Fruit fly (Drosophila melanogaster): Measurements from ENCODE around the gene CG31676.

The CG31676 gene

dm6 chr2L:20864764-20865265 is 24.3 kb downstream of the CG31676 start, which contains the start of gene CG9338 (continued):
- peak; percentile 84 for TF ChIP-seq CG10267 (tag; optimal IDR thresholded peaks at IDR 0.05)
- TF ChIP-seq unc-4 (GFP tag; IDR thresholded peaks at IDR 0.05; ENCODE audit: partially characterized antibody) = no peak
- TF ChIP-seq CG32532 (GFP tag; IDR thresholded peaks at IDR 0.05) = peak; percentile 95
- TF ChIP-seq CG11398 (GFP tag; optimal IDR thresholded peaks at IDR 0.05) = peak; percentile 83
- 0 out of 3 replicates have a peak, but pooled peaks have one; percentile 46 for TF ChIP-seq CG7963 (GFP tag; IDR thresholded peaks at IDR 0.05; ENCODE audit: partially characterized antibody)
- TF ChIP-seq CG1024 (GFP tag; IDR thresholded peaks at IDR 0.05) = no peak
- TF ChIP-seq sug (tag; optimal IDR thresholded peaks at IDR 0.05) = peak; percentile 80
- TF ChIP-seq psq (GFP tag; optimal IDR thresholded peaks at IDR 0.05) = peak; percentile 39
- peak; percentile 61 for TF ChIP-seq CG1792 (GFP tag; optimal IDR thresholded peaks at IDR 0.05)
- peak; percentile 92 for TF ChIP-seq Sox100B (GFP tag; optimal IDR thresholded peaks at IDR 0.05)
- peak; percentile 90 for TF ChIP-seq CG7357 (GFP tag; IDR thresholded peaks at IDR 0.05)
- peak; percentile 88 for TF ChIP-seq CG5180 (GFP tag; optimal IDR thresholded peaks at IDR 0.05)
- TF ChIP-seq dmrt99B (tag; optimal IDR thresholded peaks at IDR 0.05) = peak; percentile 95
- peak; percentile 79 for TF ChIP-seq disco-r (GFP tag; optimal IDR thresholded peaks at IDR 0.05)
- TF ChIP-seq CG14710 (tag; optimal IDR thresholded peaks at IDR 0.05) = peak; percentile 91
- peak; percentile 62 for TF ChIP-seq CG18476 (GFP tag; optimal IDR thresholded peaks at IDR 0.05)
- peak; percentile 89 for TF ChIP-seq CG15011 (GFP tag; optimal IDR thresholded peaks at IDR 0.05)
- peak; percentile 89 for TF ChIP-seq Rx (GFP tag; IDR thresholded peaks at IDR 0.05)
- peak; percentile 57; the same call in 1 of the 2 replicates for TF ChIP-seq bbx (GFP tag; IDR thresholded peaks at IDR 0.05; ENCODE audit: partially characterized antibody)
- peak; percentile 84 for TF ChIP-seq CG30403 (GFP tag; optimal IDR thresholded peaks at IDR 0.05)
- TF ChIP-seq h (optimal IDR thresholded peaks at IDR 0.05) = no peak
- peak; percentile 69 for TF ChIP-seq CG4820 (GFP tag; optimal IDR thresholded peaks at IDR 0.05)
- TF ChIP-seq CG8290 (GFP tag; optimal IDR thresholded peaks at IDR 0.05) = peak; percentile 40
- peak; percentile 14 to 60 for TF ChIP-seq CG8290 (tag; optimal IDR thresholded peaks at IDR 0.05)
- TF ChIP-seq CG33213 (GFP tag; optimal IDR thresholded peaks at IDR 0.05) = peak; percentile 70
- TF ChIP-seq org-1 (GFP tag; optimal IDR thresholded peaks at IDR 0.05) = peak; percentile 82
- no peak for TF ChIP-seq aop (GFP tag; IDR thresholded peaks at IDR 0.05)
- TF ChIP-seq CG18599 (GFP tag; optimal IDR thresholded peaks at IDR 0.05) = peak; percentile 96
- TF ChIP-seq HLHmδ (GFP tag; optimal IDR thresholded peaks at IDR 0.05) = no peak
- TF ChIP-seq CG17829 (tag; optimal IDR thresholded peaks at IDR 0.05) = peak; percentile 95
- peak; percentile 94; the same call in 2 of the 3 replicates for TF ChIP-seq CG34422 (GFP tag; IDR thresholded peaks at IDR 0.05)
- peak; percentile 92 for TF ChIP-seq BtbVII (GFP tag; optimal IDR thresholded peaks at IDR 0.05)
- TF ChIP-seq chinmo (GFP tag; IDR thresholded peaks at IDR 0.05; ENCODE audit: partially characterized antibody) = 0 out of 4 replicates have a peak, but pooled peaks have one; percentile 70
- TF ChIP-seq CG9817 (tag; optimal IDR thresholded peaks at IDR 0.05) = peak; percentile 69
- TF ChIP-seq NfI (GFP tag; optimal IDR thresholded peaks at IDR 0.05) = peak; percentile 79
- peak; percentile 85 for TF ChIP-seq Spps (tag; optimal IDR thresholded peaks at IDR 0.05)
- TF ChIP-seq fu2 (GFP tag; optimal IDR thresholded peaks at IDR 0.05) = peak; percentile 67
- TF ChIP-seq run (tag; optimal IDR thresholded peaks at IDR 0.05) = peak; percentile 63
- TF ChIP-seq corto (GFP tag; optimal IDR thresholded peaks at IDR 0.05) = peak; percentile 76
- TF ChIP-seq CG9876 (GFP tag; optimal IDR thresholded peaks at IDR 0.05) = peak; percentile 46
- TF ChIP-seq MTF-1 (GFP tag; optimal IDR thresholded peaks at IDR 0.05; ENCODE audit: borderline replicate concordance) = peak; percentile 36
- TF ChIP-seq HLH3B (GFP tag; IDR thresholded peaks at IDR 0.05) = peak; percentile 75; the same call in 1 of the 2 replicates
- peak; percentile 47 for TF ChIP-seq Usf (GFP tag; optimal IDR thresholded peaks at IDR 0.05)
- TF ChIP-seq MESR4 (GFP tag; optimal IDR thresholded peaks at IDR 0.05) = no peak
- no peak for TF ChIP-seq CG15073 (GFP tag; optimal IDR thresholded peaks at IDR 0.05)
- TF ChIP-seq vnd (GFP tag; IDR thresholded peaks at IDR 0.05; ENCODE audit: partially characterized antibody) = 0 out of 3 replicates have a peak, but pooled peaks have one; percentile 23
- peak; percentile 72 for TF ChIP-seq Atf3 (GFP tag; optimal IDR thresholded peaks at IDR 0.05)
- peak; percentile 88 for TF ChIP-seq CG4730 (GFP tag; IDR thresholded peaks at IDR 0.05)
- peak; percentile 92 for TF ChIP-seq Six4 (GFP tag; optimal IDR thresholded peaks at IDR 0.05)
- TF ChIP-seq Dfd (GFP tag; optimal IDR thresholded peaks at IDR 0.05) = no peak

Measured in whole organism, embryonic.